Comparison of ENCODE assay signal across 2 worm cellular contexts in the genomic region with DNA sequence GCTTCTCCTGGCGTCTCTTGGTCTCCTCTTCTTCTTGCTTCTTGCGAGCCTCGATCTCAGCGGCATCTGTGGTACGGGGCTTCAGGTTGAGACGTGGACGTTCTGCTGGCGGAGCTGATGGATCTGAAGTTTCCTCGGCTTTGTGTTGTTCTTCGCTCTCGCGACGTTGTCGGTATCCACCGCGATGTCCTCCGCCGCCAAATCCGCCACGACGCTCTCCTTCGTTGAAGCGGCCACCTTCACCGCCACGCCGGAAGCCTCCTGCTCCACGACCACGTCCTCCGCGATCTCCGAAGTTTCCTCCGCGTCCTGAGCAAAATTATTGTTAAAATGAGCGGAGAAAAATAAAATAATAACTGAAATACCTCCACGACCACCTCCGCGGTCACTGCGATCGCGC.
TF ChIP-seq lines count a peak whose summit lies in the region.

No protein-coding gene starts in this region.

TF ChIP-seq in whole organism, L4 larva, 104 proteins besides CTCF, POLR2A, EP300 and RAD21:
- peak; percentile 94 for TF ChIP-seq set-16 (GFP tag; IDR thresholded peaks at IDR 0.05; lab: Robert Waterston, UW)
- no peak for TF ChIP-seq nhr-41 (GFP tag; IDR thresholded peaks at IDR 0.05; lab: Robert Waterston, UW)
- peak; percentile 9; the same call in 1 of the 2 replicates for TF ChIP-seq egl-43 (GFP tag; IDR thresholded peaks at IDR 0.05; lab: Robert Waterston, UW)

TF ChIP-seq in whole organism, young adult, 124 proteins besides CTCF, POLR2A, EP300 and RAD21:
- TF ChIP-seq dpff-1 (tag; optimal IDR thresholded peaks at IDR 0.05; lab: Kevin White, UChicago) (no peak), mcd-1 (GFP tag; IDR thresholded peaks at IDR 0.05; lab: Robert Waterston, UW) (0 out of 2 replicates have a peak, but pooled peaks have one; percentile 9), Y53G8AR.9 (GFP tag; conservative IDR thresholded peaks at IDR 0.05; lab: Robert Waterston, UW) (0 out of 2 replicates have a peak, but pooled peaks have one; percentile 11), nhr-80 (tag; optimal IDR thresholded peaks at IDR 0.05; lab: Kevin White, UChicago) (no peak), egrh-3 (GFP tag; IDR thresholded peaks at IDR 0.05; lab: Robert Waterston, UW) (peak; percentile 78; the same call in 1 of the 2 replicates), F33H1.4 (GFP tag; IDR thresholded peaks at IDR 0.05; lab: Robert Waterston, UW) (no peak), zfh-2 (GFP tag; conservative IDR thresholded peaks at IDR 0.05; lab: Robert Waterston, UW) (peak; percentile 91), B0035.1 (tag; optimal IDR thresholded peaks at IDR 0.05; lab: Kevin White, UChicago) (no peak), efl-1 (GFP tag; optimal IDR thresholded peaks at IDR 0.05; lab: Kevin White, UChicago) (no peak), ceh-27 (GFP tag; optimal IDR thresholded peaks at IDR 0.05; lab: Kevin White, UChicago) (no peak), fkh-3 (tag; optimal IDR thresholded peaks at IDR 0.05; lab: Kevin White, UChicago) (no peak), sdz-38 (tag; optimal IDR thresholded peaks at IDR 0.05; lab: Kevin White, UChicago) (no peak), B0261.1 (tag; optimal IDR thresholded peaks at IDR 0.05; lab: Kevin White, UChicago) (no peak), Y56A3A.18 (GFP tag; IDR thresholded peaks at IDR 0.05; lab: Robert Waterston, UW) (no peak), lin-40 (tag; optimal IDR thresholded peaks at IDR 0.05; lab: Kevin White, UChicago) (no peak), gei-17 (GFP tag; optimal IDR thresholded peaks at IDR 0.05; lab: Kevin White, UChicago) (no peak), D2030.7 (GFP tag; IDR thresholded peaks at IDR 0.05; lab: Robert Waterston, UW) (no peak), F49E8.2 (tag; optimal IDR thresholded peaks at IDR 0.05; lab: Kevin White, UChicago; ENCODE audit: insufficient read depth) (no peak), ztf-28 (GFP tag; IDR thresholded peaks at IDR 0.05; lab: Robert Waterston, UW) (no peak)
